Worm (Caenorhabditis elegans): ENCODE data around the gene T24H10.4.

- TF ChIP-seq nfya-1 (tag; optimal IDR thresholded peaks at IDR 0.05) (no peak), unc-86 (tag; optimal IDR thresholded peaks at IDR 0.05) (no peak), pag-3 (tag; optimal IDR thresholded peaks at IDR 0.05; ENCODE audit: borderline replicate concordance) (no peak), ztf-16 (tag; optimal IDR thresholded peaks at IDR 0.05) (no peak), ama-1 (optimal IDR thresholded peaks at IDR 0.05) (no peak), fkh-6 (tag; optimal IDR thresholded peaks at IDR 0.05) (no peak), ceh-18 (tag; optimal IDR thresholded peaks at IDR 0.05) (no peak)
Measured at ce11 chrII:9120813-9121554, 11.7 kb downstream of the T24H10.4 start.
